Worm (Caenorhabditis elegans) whole organism, L3 larva: ENCODE measurements around the gene Y62E10A.24.

ENCODE experiments used
- aly-2 ChIP-seq: fragments of 150-350 bp; optimal IDR thresholded peaks from 2 replicates; lab custom pipeline; 2014; ENCODE audit warnings: missing biosample characterization, missing genetic modification characterization
- fkh-2 ChIP-seq: fragments of 150-350 bp; optimal IDR thresholded peaks from 2 replicates; lab custom pipeline; 2014; ENCODE audit warnings: missing biosample characterization, missing genetic modification reagents, missing genetic modification characterization

DNA sequence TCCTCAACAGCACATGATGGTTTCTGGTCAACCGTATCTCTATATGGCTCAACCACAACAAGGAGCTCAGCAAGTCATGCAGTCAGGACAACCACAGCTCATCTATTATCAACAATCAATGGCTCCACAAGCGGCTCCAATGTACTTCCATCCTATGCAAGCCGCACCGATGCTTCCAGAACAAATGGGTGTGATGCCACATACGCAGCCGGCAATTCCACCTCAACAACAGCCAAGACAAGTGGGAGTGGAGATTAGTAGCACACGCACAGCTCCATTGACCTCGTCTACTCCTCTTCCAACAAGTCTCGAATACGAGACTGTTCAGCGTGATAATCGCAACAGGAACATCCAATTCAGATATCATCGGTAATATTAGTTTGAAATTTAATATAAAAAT is 16.5 kb upstream of the Y62E10A.24 start:
- TF ChIP-seq aly-2 (tag; lab: Kevin White, UChicago) (no peak), fkh-2 (tag; lab: Kevin White, UChicago) (no peak)
